Worm (Caenorhabditis elegans) whole organism, L4 larva: ENCODE measurements around the gene aagr-1.

Source experiments
- F26F4.8 ChIP-seq: fragments of 200-800 bp; sonication (Bioruptor generic); conservative IDR thresholded peaks from 2 replicates; pipeline ENCODE4 v1.3.6; 2022; ENCODE audit warnings: missing genetic modification characterization, missing compliant biosample characterization
- F37D6.2 ChIP-seq: sonication (generic microtip); optimal IDR thresholded peaks from 2 replicates; lab custom pipeline; 2016; ENCODE audit warnings: mild to moderate bottlenecking, missing genetic modification characterization, missing compliant biosample characterization
- T20F7.1 ChIP-seq: fragments of 200-800 bp; sonication (Bioruptor generic); optimal IDR thresholded peaks from 2 replicates; lab custom pipeline; 2018; ENCODE audit warnings: mild to moderate bottlenecking, missing genetic modification characterization, missing compliant biosample characterization
- T26A8.4 ChIP-seq: fragments of 200-800 bp; sonication (Bioruptor generic); IDR thresholded peaks from 2 replicates; pipeline ENCODE4 v1.3.6; 2022; ENCODE audit warnings: missing genetic modification characterization, missing compliant biosample characterization
- Y105C5A.15 ChIP-seq: fragments of 200-800 bp; sonication (Bioruptor generic); IDR thresholded peaks from 2 replicates; pipeline ENCODE4 v1.3.6; 2022; ENCODE audit warnings: missing genetic modification characterization, missing compliant biosample characterization
- Y48G9A.11 ChIP-seq: fragments of 200-800 bp; sonication (Bioruptor generic); IDR thresholded peaks from 2 replicates; pipeline ENCODE4 v1.3.6; 2022; ENCODE audit warnings: missing genetic modification reagents, missing genetic modification characterization, missing compliant biosample characterization
- ZK337.2 ChIP-seq: fragments of 200-800 bp; sonication (Bioruptor generic); IDR thresholded peaks from 2 replicates; pipeline ENCODE4 v1.3.6; 2022; ENCODE audit warnings: missing genetic modification reagents, missing genetic modification characterization, missing compliant biosample characterization
- aly-2 ChIP-seq: sonication (generic microtip); optimal IDR thresholded peaks from 2 replicates; lab custom pipeline; 2018; ENCODE audit warnings: missing biosample characterization, missing genetic modification characterization
- ama-1 ChIP-seq: fragments of 150-350 bp; optimal IDR thresholded peaks from 2 replicates; lab custom pipeline; 2014; ENCODE audit warnings: inconsistent platforms, mixed read lengths
- arid-1 ChIP-seq: fragments of 200-800 bp; sonication (Bioruptor generic); conservative IDR thresholded peaks from 2 replicates; pipeline ENCODE4 v1.3.6; 2022; ENCODE audit warnings: missing genetic modification reagents, missing genetic modification characterization, missing compliant biosample characterization
- ceh-28 ChIP-seq: fragments of 150-350 bp; optimal IDR thresholded peaks from 2 replicates; lab custom pipeline; 2014; ENCODE audit warnings: missing biosample characterization, missing genetic modification reagents, missing genetic modification characterization
- ceh-44 ChIP-seq: fragments of 200-800 bp; sonication (Bioruptor generic); IDR thresholded peaks from 2 replicates; pipeline ENCODE4 v1.3.6; 2022; ENCODE audit warnings: missing genetic modification reagents, missing genetic modification characterization, missing compliant biosample characterization
- ceh-82 ChIP-seq: sonication (generic microtip); optimal IDR thresholded peaks from 2 replicates; lab custom pipeline; 2017; ENCODE audit warnings: missing biosample characterization, missing genetic modification characterization
- cey-2 ChIP-seq: sonication (generic microtip); optimal IDR thresholded peaks from 3 replicates; lab custom pipeline; 2017; ENCODE audit warnings: missing genetic modification characterization, mild to moderate bottlenecking, missing compliant biosample characterization, antibody characterized with exemption, borderline replicate concordance; ENCODE audit not compliant: insufficient read depth
- dmd-8 ChIP-seq: fragments of 200-800 bp; sonication (Bioruptor generic); IDR thresholded peaks from 2 replicates; pipeline ENCODE4 v1.3.6; 2022; ENCODE audit warnings: missing genetic modification characterization, missing compliant biosample characterization
- dmd-9 ChIP-seq: fragments of 200-800 bp; sonication (Bioruptor generic); IDR thresholded peaks from 2 replicates; pipeline ENCODE4 v1.3.6; 2022; ENCODE audit warnings: missing genetic modification reagents, missing genetic modification characterization, missing compliant biosample characterization
- dpl-1 ChIP-seq: fragments of 150-350 bp; optimal IDR thresholded peaks from 2 replicates; lab custom pipeline; 2014; ENCODE audit warnings: missing biosample characterization, missing genetic modification reagents, missing genetic modification characterization
- duxl-1 ChIP-seq: sonication (generic microtip); optimal IDR thresholded peaks from 2 replicates; lab custom pipeline; 2016; ENCODE audit warnings: mild to moderate bottlenecking, missing genetic modification characterization, moderate library complexity, missing compliant biosample characterization; ENCODE audit not compliant: poor library complexity
- dve-1 ChIP-seq: sonication (generic microtip); optimal IDR thresholded peaks from 2 replicates; lab custom pipeline; 2017; ENCODE audit warnings: antibody characterized with exemption, mild to moderate bottlenecking, missing genetic modification characterization, missing compliant biosample characterization; ENCODE audit not compliant: insufficient read depth
- egl-43 ChIP-seq: fragments of 200-800 bp; sonication (Bioruptor generic); IDR thresholded peaks from 2 replicates; pipeline ENCODE4 v1.3.6; 2022; ENCODE audit warnings: missing genetic modification reagents, missing genetic modification characterization, missing compliant biosample characterization
- fkh-10 ChIP-seq: fragments of 150-350 bp; optimal IDR thresholded peaks from 2 replicates; lab custom pipeline; 2014; ENCODE audit warnings: missing biosample characterization, missing genetic modification reagents, missing genetic modification characterization
- gei-8 ChIP-seq: fragments of 200-800 bp; sonication (Bioruptor generic); optimal IDR thresholded peaks from 2 replicates; lab custom pipeline; 2018; ENCODE audit warnings: mild to moderate bottlenecking, missing genetic modification characterization, missing compliant biosample characterization
- hif-1 ChIP-seq, 2 experiments: sonication (generic microtip); optimal IDR thresholded peaks; 2 replicates each; lab custom pipeline; 2016 to 2017; ENCODE audit warnings: missing compliant biosample characterization in 2 of 2, missing genetic modification characterization in 2 of 2, missing genetic modification reagents in 2 of 2, missing genotype in 2 of 2, mild to moderate bottlenecking in 1 of 2
- hmg-1.1 ChIP-seq: fragments of 200-800 bp; sonication (Bioruptor generic); IDR thresholded peaks from 2 replicates; pipeline ENCODE4 v1.3.6; 2022; ENCODE audit warnings: missing genetic modification reagents, missing genetic modification characterization, missing compliant biosample characterization
- lin-1 ChIP-seq: fragments of 200-800 bp; sonication (Bioruptor generic); IDR thresholded peaks from 2 replicates; pipeline ENCODE4 v1.3.6; 2022; ENCODE audit warnings: missing genetic modification reagents, missing genetic modification characterization, missing compliant biosample characterization
- lin-13 ChIP-seq: fragments of 150-350 bp; optimal IDR thresholded peaks from 2 replicates; lab custom pipeline; 2014; ENCODE audit warnings: missing biosample characterization, missing genetic modification reagents, missing genetic modification characterization
- lsy-2 ChIP-seq, 2 experiments: fragments of 150-350 bp in 1 of 2; sonication (generic microtip) in 1 of 2; optimal IDR thresholded peaks; 2 replicates each; lab custom pipeline; 2014 to 2017; ENCODE audit warnings: missing biosample characterization in 2 of 2, missing genetic modification characterization in 2 of 2
- madf-5 ChIP-seq, 2 experiments: fragments of 200-800 bp; sonication (Bioruptor generic); IDR thresholded peaks; 2 replicates each; pipeline ENCODE4 v1.3.6; 2022; ENCODE audit warnings: missing compliant biosample characterization in 2 of 2, missing genetic modification characterization in 2 of 2
- madf-9 ChIP-seq: fragments of 200-800 bp; sonication (Bioruptor generic); conservative IDR thresholded peaks from 2 replicates; pipeline ENCODE4 v1.3.6; 2022; ENCODE audit warnings: missing genetic modification reagents, missing genetic modification characterization, missing compliant biosample characterization
- mdt-29 ChIP-seq: fragments of 200-800 bp; sonication (Bioruptor generic); IDR thresholded peaks from 2 replicates; pipeline ENCODE4 v1.3.6; 2022; ENCODE audit warnings: missing genetic modification reagents, missing genetic modification characterization, missing compliant biosample characterization
- mep-1 ChIP-seq: fragments of 150-350 bp; sonication (generic microtip); optimal IDR thresholded peaks from 3 replicates; lab custom pipeline; 2014; ENCODE audit warnings: missing biosample characterization, missing genetic modification characterization
- mxl-2 ChIP-seq: fragments of 200-800 bp; sonication (Bioruptor generic); conservative IDR thresholded peaks from 2 replicates; pipeline ENCODE4 v1.3.6; 2022; ENCODE audit warnings: missing genetic modification reagents, missing genetic modification characterization, missing compliant biosample characterization
- nhr-102 ChIP-seq: sonication (generic microtip); optimal IDR thresholded peaks from 2 replicates; lab custom pipeline; 2016; ENCODE audit warnings: mild to moderate bottlenecking, missing genetic modification characterization, moderate library complexity, missing compliant biosample characterization
- nhr-42 ChIP-seq: fragments of 200-800 bp; sonication (Bioruptor generic); IDR thresholded peaks from 2 replicates; pipeline ENCODE4 v1.3.6; 2022; ENCODE audit warnings: missing genetic modification characterization, missing compliant biosample characterization
- nhr-76 ChIP-seq: fragments of 150-350 bp; optimal IDR thresholded peaks from 2 replicates; lab custom pipeline; 2014; ENCODE audit warnings: missing biosample characterization, missing genetic modification characterization
- rbr-2 ChIP-seq: sonication (generic microtip); optimal IDR thresholded peaks from 2 replicates; lab custom pipeline; 2016; ENCODE audit warnings: missing genotype, missing genetic modification characterization, missing compliant biosample characterization
- saeg-2 ChIP-seq: fragments of 200-800 bp; sonication (Bioruptor generic); IDR thresholded peaks from 2 replicates; pipeline ENCODE4 v1.3.6; 2022; ENCODE audit warnings: missing genetic modification reagents, missing genetic modification characterization, missing compliant biosample characterization
- snpc-1.2 ChIP-seq: fragments of 200-800 bp; sonication (Bioruptor generic); IDR thresholded peaks from 2 replicates; pipeline ENCODE4 v1.3.6; 2022; ENCODE audit warnings: missing genetic modification reagents, missing genetic modification characterization, missing compliant biosample characterization
- snpc-4 ChIP-seq: fragments of 150-350 bp; optimal IDR thresholded peaks from 2 replicates; lab custom pipeline; 2014; ENCODE audit warnings: missing biosample characterization, missing genetic modification characterization
- tag-97 ChIP-seq: fragments of 200-800 bp; sonication (Bioruptor generic); IDR thresholded peaks from 2 replicates; pipeline ENCODE4 v1.3.6; 2022; ENCODE audit warnings: missing genetic modification characterization, missing compliant biosample characterization
- tra-1 ChIP-seq: fragments of 200-800 bp; sonication (Bioruptor generic); IDR thresholded peaks from 2 replicates; pipeline ENCODE4 v1.3.6; 2022; ENCODE audit warnings: missing genetic modification reagents, missing genetic modification characterization, missing compliant biosample characterization
- unc-39 ChIP-seq: sonication (generic microtip); optimal IDR thresholded peaks from 2 replicates; lab custom pipeline; 2017; ENCODE audit warnings: missing biosample characterization, missing genetic modification characterization
- unc-62 ChIP-seq, 3 experiments: fragments of 150-350 bp in 1 of 3; sonication (generic microtip); optimal IDR thresholded peaks in 2 of 3; peaks in 1 of 3; 1 replicate in 1 of 3; 2 replicates in 2 of 3; lab custom pipeline; 2014 to 2017; ENCODE audit warnings: missing biosample characterization in 3 of 3, missing genetic modification characterization in 3 of 3, missing genetic modification reagents in 3 of 3, missing genotype in 1 of 3
- zag-1 ChIP-seq: fragments of 150-350 bp; optimal IDR thresholded peaks from 2 replicates; lab custom pipeline; 2014; ENCODE audit warnings: missing biosample characterization, missing genetic modification characterization
- zip-11 ChIP-seq: fragments of 200-800 bp; sonication (Bioruptor generic); IDR thresholded peaks from 2 replicates; pipeline ENCODE4 v1.3.6; 2022; ENCODE audit warnings: missing genetic modification characterization, missing compliant biosample characterization

Gene aagr-1

DNA sequence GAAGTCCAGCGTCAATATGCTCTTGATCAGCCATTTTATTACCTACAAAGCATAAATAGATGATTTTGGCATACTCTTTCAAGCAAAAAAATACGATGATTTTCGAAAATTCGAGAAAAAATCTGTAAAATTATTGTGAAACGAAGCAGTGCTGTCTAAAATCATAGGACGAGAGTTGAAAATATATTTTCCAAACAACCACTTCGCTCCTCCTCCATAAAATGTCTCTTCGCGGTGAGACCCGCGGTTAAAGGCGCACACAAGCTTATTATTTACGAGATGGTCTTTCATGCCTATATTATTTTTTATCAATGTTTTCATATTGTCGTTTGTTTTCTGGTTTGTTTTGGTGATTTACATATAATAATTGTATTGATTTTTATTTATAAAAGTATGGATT, 13.0 kb downstream of the aagr-1 start, which contains the start of gene nap-1 (continued):
- peak; percentile 73 for TF ChIP-seq T20F7.1 (GFP tag; lab: Kevin White, UChicago)
- TF ChIP-seq dve-1 (tag; lab: Kevin White, UChicago) = peak; percentile 84
- TF ChIP-seq dpl-1 (GFP tag; lab: Kevin White, UChicago) = peak; percentile 67

DNA sequence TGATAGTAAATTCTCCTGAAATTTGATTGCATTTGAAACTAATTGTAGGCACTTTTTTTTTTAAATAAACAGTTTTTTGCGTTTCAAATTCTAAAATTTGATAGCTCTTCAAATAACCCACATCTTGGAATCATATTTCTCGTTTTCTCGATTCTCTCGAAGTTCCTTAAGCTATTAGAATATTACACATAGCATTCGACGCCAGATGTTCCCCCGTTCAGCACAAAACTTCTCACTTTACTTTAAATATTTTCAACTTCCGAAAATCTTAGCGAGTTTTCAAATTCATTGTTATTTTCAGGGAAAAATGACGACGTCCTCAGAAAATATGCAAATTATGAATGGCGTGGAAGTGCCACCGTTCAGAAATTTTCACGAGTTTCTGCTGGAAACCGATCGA, 13.4 kb downstream of the aagr-1 start, which contains the start of gene praf-3:
Gene praf-3 (plus strand): TSS at position 301 of the 400 bp plus-strand sequence.
- TF ChIP-seq unc-62 (GFP tag; optimal IDR thresholded peaks at IDR 0.05 in 1 of 2; lab: Kevin White, UChicago) (no peak), unc-62 (tag; optimal IDR thresholded peaks at IDR 0.05; lab: Kevin White, UChicago) (no peak), egl-43 (GFP tag; lab: Robert Waterston, UW) (no peak), rbr-2 (tag; lab: Kevin White, UChicago) (no peak), mep-1 (tag; lab: Kevin White, UChicago) (no peak), gei-8 (GFP tag; lab: Kevin White, UChicago) (no peak), snpc-4 (no peak), F37D6.2 (tag; lab: Kevin White, UChicago) (no peak), aly-2 (tag; lab: Kevin White, UChicago) (no peak), nhr-76 (no peak), nhr-102 (tag; lab: Kevin White, UChicago) (no peak), unc-39 (tag; lab: Kevin White, UChicago) (no peak), ZK337.2 (GFP tag; lab: Robert Waterston, UW) (no peak), saeg-2 (GFP tag; lab: Robert Waterston, UW) (no peak)

DNA sequence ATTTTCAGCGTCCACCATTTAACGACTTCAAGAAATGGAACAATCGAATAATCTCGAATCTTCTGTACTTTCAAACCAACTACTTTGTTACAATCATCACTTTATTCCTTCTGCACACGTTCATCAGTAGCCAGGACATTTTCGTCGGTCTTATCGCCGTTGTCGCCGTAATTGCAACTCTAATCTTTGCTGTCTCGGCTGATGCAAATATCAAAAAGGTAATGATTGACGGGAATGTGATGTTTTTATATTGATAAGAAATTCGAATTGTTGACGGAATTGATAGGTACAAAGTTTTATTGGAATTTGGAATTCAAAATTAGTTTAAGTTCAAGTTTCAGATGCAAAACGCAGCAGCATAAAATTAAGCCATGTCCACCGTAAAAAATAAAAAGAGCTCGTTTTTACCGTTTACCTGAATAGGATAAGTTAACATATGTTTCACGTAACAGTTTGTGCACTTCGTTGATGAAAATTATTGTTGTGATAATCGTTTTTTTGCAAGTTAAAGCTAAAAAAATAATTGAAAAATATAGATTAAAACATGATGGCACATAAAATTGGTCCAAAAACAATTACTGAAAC, 14.0 kb downstream of the aagr-1 start:
- TF ChIP-seq dmd-9 (GFP tag; lab: Robert Waterston, UW) (no peak), lsy-2 (tag; optimal IDR thresholded peaks at IDR 0.05; lab: Kevin White, UChicago) (no peak), saeg-2 (GFP tag; lab: Robert Waterston, UW) (no peak), zip-11 (no peak), snpc-1.2 (GFP tag; lab: Robert Waterston, UW) (no peak), lin-1 (GFP tag; lab: Robert Waterston, UW) (no peak), mep-1 (tag; lab: Kevin White, UChicago) (no peak), nhr-42 (GFP tag; lab: Robert Waterston, UW) (no peak), ama-1 (lab: Kevin White, UChicago) (no peak), madf-9 (GFP tag; lab: Robert Waterston, UW) (no peak), tra-1 (GFP tag; lab: Robert Waterston, UW) (peak; percentile 79; the same call in 1 of the 2 replicates), Y105C5A.15 (GFP tag; lab: Robert Waterston, UW) (no peak), dve-1 (tag; lab: Kevin White, UChicago) (peak; percentile 77), ceh-44 (GFP tag; lab: Robert Waterston, UW) (no peak), snpc-4 (no peak), ceh-82 (tag; lab: Kevin White, UChicago) (no peak), T26A8.4 (no peak), lin-13 (GFP tag; lab: Kevin White, UChicago) (no peak), nhr-76 (no peak), duxl-1 (tag; lab: Kevin White, UChicago) (no peak), Y48G9A.11 (GFP tag; lab: Robert Waterston, UW) (no peak), F26F4.8 (GFP tag; lab: Robert Waterston, UW) (no peak), cey-2 (tag; lab: Kevin White, UChicago) (no peak), hmg-1.1 (GFP tag; lab: Robert Waterston, UW) (no peak), dpl-1 (GFP tag; lab: Kevin White, UChicago) (no peak), tag-97 (no peak), arid-1 (GFP tag; lab: Robert Waterston, UW) (no peak), hif-1 (tag; optimal IDR thresholded peaks at IDR 0.05; lab: Kevin White, UChicago) (no peak), mxl-2 (GFP tag; lab: Robert Waterston, UW) (no peak), unc-62 (GFP tag; optimal IDR thresholded peaks at IDR 0.05 in 1 of 2; lab: Kevin White, UChicago) (peak; percentile 47 to 93), unc-62 (tag; optimal IDR thresholded peaks at IDR 0.05; lab: Kevin White, UChicago) (no peak), fkh-10 (GFP tag; lab: Kevin White, UChicago) (no peak), mdt-29 (no peak; the same call in 1 of the 2 replicates), zag-1 (tag; lab: Kevin White, UChicago) (no peak), madf-5 (GFP tag; IDR thresholded peaks at IDR 0.05; lab: Robert Waterston, UW) (no peak), dmd-8 (no peak), ceh-28 (tag; lab: Kevin White, UChicago) (no peak)
